Worm (Caenorhabditis elegans) whole organism, midembryonic: ENCODE data around the gene C15B12.1.

ENCODE experiments used
- T22C8.4 ChIP-seq: fragments of 200-800 bp; sonication (Bioruptor generic); IDR thresholded peaks from 2 replicates; pipeline ENCODE4 v1.3.6; 2022; ENCODE audit warnings: missing genetic modification characterization, missing compliant biosample characterization
- cog-1 ChIP-seq: sonication (generic microtip); optimal IDR thresholded peaks from 2 replicates; lab custom pipeline; 2016; ENCODE audit warnings: missing genetic modification characterization, missing compliant biosample characterization
- flt-1 ChIP-seq: fragments of 200-800 bp; sonication (Bioruptor generic); IDR thresholded peaks from 2 replicates; pipeline ENCODE4 v1.3.6; 2022; ENCODE audit warnings: missing genetic modification characterization, missing compliant biosample characterization
- klf-2 ChIP-seq: fragments of 200-800 bp; sonication (Bioruptor generic); conservative IDR thresholded peaks from 2 replicates; pipeline ENCODE4 v1.3.6; 2022; ENCODE audit warnings: missing genetic modification reagents, missing genetic modification characterization, missing compliant biosample characterization
- med-1 ChIP-seq: sonication (generic microtip); optimal IDR thresholded peaks from 2 replicates; lab custom pipeline; 2017; ENCODE audit warnings: missing genetic modification characterization, mild to moderate bottlenecking, missing compliant biosample characterization, antibody characterized with exemption, missing genetic modification reagents; ENCODE audit not compliant: insufficient read depth
- ref-1 ChIP-seq: fragments of 200-800 bp; sonication (Bioruptor generic); conservative IDR thresholded peaks from 2 replicates; pipeline ENCODE4 v1.3.6; 2022; ENCODE audit warnings: missing genetic modification reagents, missing genetic modification characterization, missing compliant biosample characterization
- tab-1 ChIP-seq: fragments of 200-800 bp; sonication (Bioruptor generic); IDR thresholded peaks from 2 replicates; pipeline ENCODE4 v1.3.6; 2022; ENCODE audit warnings: missing genetic modification characterization, missing compliant biosample characterization
- ztf-23 ChIP-seq: fragments of 200-800 bp; sonication (Bioruptor generic); IDR thresholded peaks from 2 replicates; pipeline ENCODE4 v1.3.6; 2022; ENCODE audit warnings: missing genetic modification reagents, missing genetic modification characterization, missing compliant biosample characterization
- ztf-29 ChIP-seq: fragments of 200-800 bp; sonication (Bioruptor generic); IDR thresholded peaks from 2 replicates; pipeline ENCODE4 v1.3.6; 2022; ENCODE audit warnings: missing genetic modification reagents, missing genetic modification characterization, missing compliant biosample characterization

C15B12.1 gene

DNA sequence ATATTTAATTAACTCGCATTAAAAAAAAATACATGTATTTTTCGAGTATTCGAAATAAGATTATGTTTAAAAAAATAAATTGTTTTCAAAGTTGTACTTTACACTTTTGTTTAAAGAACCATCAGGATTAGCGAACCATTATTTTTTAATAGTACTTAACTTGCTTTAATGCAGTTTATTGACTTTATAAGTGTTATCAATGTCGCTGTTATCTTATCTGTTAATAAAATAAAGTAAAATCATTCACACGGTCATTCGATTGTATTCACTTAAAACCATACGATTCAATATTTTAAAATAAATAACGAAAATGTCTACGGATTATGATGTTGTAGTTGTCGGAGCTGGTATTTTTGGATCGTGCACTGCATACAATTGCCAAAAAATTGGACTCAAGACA lies at the start of gene C15B12.1:
Gene C15B12.1 (plus strand): TSS at position 271 of the 400 bp plus-strand sequence.
- no peak for TF ChIP-seq cog-1 (tag; lab: Kevin White, UChicago)

DNA sequence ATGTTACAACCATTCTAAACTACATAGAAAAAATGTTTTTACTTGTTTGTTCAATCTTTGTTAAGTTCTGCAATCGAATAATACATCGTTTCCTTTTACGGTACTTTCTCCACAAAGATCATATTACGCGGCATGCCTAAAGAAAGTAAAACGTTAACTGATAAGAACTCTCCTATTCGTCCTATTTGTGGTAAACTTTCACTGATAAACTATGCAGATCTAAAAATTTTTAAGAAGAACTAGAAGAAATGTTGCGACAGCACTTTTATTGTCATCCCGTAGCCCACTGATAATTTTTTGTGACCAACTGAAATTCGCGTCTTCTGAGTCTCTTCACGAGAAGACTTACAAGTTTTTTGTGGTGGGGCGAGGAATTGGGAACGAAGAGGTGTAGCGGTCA lies 49.5 kb upstream of the C15B12.1 start:
- TF ChIP-seq T22C8.4 (no peak), flt-1 (no peak), med-1 (GFP tag; lab: Kevin White, UChicago) (no peak), ztf-29 (no peak), klf-2 (GFP tag; lab: Robert Waterston, UW) (no peak), cog-1 (tag; lab: Kevin White, UChicago) (no peak), tab-1 (GFP tag; lab: Robert Waterston, UW) (no peak), ref-1 (no peak)

DNA sequence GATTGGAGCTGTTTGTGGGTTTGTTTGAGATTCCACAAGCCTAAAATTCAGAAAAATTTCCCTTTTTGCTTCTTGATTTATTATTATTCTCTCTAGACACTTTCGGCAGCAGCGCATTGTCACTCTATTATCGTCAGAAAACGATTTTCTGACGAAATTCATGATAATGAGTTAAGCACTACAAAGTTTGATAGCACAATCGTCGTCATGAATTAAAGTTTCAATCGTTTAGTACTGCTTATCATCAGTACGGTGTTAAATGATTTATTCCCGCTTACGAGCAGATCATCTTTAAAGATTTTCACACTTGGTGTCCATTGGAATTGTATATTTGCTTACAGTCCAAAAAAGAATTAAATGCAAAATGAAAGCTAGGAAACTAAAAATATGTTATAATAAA lies 47.1 kb upstream of the C15B12.1 start:
- TF ChIP-seq tab-1 (GFP tag; lab: Robert Waterston, UW) (no peak), ztf-29 (no peak), ref-1 (no peak), med-1 (GFP tag; lab: Kevin White, UChicago) (no peak), flt-1 (no peak)

DNA sequence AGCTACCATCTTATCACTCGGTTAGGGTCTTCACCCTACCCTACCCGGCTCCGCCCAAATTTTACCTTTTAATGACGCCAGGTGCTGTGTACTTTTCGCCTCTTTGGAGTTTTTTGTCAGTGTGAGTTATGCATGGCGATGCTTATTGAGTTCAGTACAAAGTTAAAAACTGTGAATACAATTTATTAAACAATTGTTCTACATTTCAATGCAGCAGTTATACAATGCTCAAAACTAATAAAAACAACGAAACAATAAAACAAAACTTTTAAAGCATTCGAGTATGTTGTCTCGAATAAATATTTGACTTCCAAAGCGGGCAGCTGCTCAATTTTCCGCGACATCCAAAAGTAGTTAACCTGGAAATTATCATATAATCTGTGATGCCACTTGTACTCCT lies 46.1 kb upstream of the C15B12.1 start, which contains the start of gene ctsa-2:
Gene ctsa-2 (minus strand): TSS at position 101 of the 400 bp plus-strand sequence.
- TF ChIP-seq ztf-29, result no peak
- TF ChIP-seq T22C8.4, result no peak
- no peak for TF ChIP-seq tab-1 (GFP tag; lab: Robert Waterston, UW)
- no peak for TF ChIP-seq klf-2 (GFP tag; lab: Robert Waterston, UW)
- TF ChIP-seq ztf-23, result no peak
- TF ChIP-seq ref-1, result no peak
- no peak for TF ChIP-seq med-1 (GFP tag; lab: Kevin White, UChicago)
- TF ChIP-seq flt-1, result no peak
- no peak for TF ChIP-seq cog-1 (tag; lab: Kevin White, UChicago)

DNA sequence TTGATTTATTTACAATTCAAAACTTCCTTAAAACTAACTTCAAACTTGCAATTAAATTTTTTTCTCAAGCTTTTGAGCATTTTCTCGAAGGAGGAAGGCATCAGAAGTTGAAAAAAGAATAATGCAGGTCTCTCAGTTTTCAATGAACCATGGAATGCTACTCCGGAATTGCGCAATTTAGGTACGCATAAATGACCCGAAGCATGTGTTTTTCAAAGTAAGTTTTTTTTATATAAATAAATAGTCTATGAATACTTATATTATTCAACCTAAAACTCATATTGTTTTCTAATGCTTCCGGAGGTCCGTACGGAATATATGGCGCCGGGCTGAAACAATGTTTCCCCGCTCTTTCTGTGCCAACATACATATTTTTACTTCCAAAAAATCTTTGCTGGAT lies 42.9 kb upstream of the C15B12.1 start, which contains the start of gene K10C2.2:
Gene K10C2.2 (minus strand): TSS at position 101 of the 400 bp plus-strand sequence.
- TF ChIP-seq T22C8.4 (no peak), klf-2 (GFP tag; lab: Robert Waterston, UW) (no peak), tab-1 (GFP tag; lab: Robert Waterston, UW) (no peak), ztf-23 (no peak), ztf-29 (no peak), flt-1 (no peak), med-1 (GFP tag; lab: Kevin White, UChicago) (no peak), cog-1 (tag; lab: Kevin White, UChicago) (no peak), ref-1 (no peak)

DNA sequence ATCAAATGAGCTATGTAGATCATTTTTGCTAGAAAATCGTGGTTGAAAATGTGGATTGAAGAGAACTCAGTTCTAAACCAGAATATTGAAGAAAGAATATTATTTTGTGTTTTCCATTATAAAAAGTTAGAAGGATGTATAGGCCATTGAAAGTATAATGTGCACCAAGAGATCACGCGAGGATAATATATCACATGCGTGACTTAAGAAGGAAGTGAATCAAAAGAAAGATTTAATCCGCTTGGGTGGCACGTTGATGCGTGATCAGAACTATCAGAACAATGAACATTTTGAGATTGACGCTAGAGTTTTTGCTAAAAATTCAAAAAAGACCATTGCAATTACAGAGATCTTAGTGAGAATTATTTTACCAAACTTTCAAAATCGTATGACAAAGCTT lies 40.8 kb upstream of the C15B12.1 start:
- TF ChIP-seq ref-1 (no peak), med-1 (GFP tag; lab: Kevin White, UChicago) (no peak), ztf-29 (no peak), klf-2 (GFP tag; lab: Robert Waterston, UW) (no peak), ztf-23 (no peak), T22C8.4 (no peak), cog-1 (tag; lab: Kevin White, UChicago) (no peak), flt-1 (no peak), tab-1 (GFP tag; lab: Robert Waterston, UW) (no peak)

DNA sequence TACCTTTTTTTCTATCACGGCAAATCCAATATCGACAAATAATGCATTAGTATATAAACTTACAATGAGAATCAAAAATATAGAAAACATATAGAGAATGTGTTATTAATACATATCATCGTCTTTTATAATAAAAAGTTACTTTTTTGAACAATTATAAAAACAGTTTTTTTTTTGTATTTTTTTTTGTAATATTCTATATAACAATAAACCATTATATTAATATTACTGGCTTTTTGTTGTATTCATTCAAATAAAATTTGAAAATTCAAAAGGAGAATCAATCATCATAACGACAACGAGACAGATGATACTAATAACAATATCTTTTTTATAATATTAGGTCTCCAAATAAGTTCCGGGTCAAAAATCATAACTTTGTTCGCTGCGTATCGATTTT lies 39.1 kb upstream of the C15B12.1 start, which contains the start of gene K10C2.8:
Gene K10C2.8 (minus strand): TSS at position 101 of the 400 bp plus-strand sequence.
- TF ChIP-seq med-1 (GFP tag; lab: Kevin White, UChicago) (no peak), cog-1 (tag; lab: Kevin White, UChicago) (no peak), ztf-23 (no peak), ztf-29 (no peak), T22C8.4 (no peak), klf-2 (GFP tag; lab: Robert Waterston, UW) (no peak), ref-1 (no peak), tab-1 (GFP tag; lab: Robert Waterston, UW) (no peak), flt-1 (no peak)

DNA sequence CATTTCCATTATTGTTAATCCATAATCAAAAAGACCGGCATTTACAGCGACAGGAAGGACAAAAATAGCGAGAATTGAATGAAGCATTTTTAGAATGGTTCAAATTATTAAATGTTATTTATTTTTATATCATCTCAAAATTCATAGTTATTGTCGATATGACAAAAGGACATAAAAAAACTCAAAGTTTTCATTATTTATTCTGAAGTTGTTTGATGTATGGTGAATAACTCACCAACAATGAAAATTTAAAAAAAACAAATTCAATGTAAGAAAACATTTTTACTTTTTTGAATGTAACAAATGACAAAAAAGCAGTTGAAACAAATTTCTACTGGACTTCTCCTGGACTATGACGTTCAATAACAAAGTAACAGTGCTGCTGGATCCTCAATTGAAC lies 36.1 kb upstream of the C15B12.1 start, which contains the start of gene K10C2.14:
Gene K10C2.14 (minus strand): TSS at position 101 of the 400 bp plus-strand sequence.
- no peak for TF ChIP-seq T22C8.4
- TF ChIP-seq ztf-23, result no peak
- no peak for TF ChIP-seq ztf-29
- no peak for TF ChIP-seq klf-2 (GFP tag; lab: Robert Waterston, UW)
- TF ChIP-seq tab-1 (GFP tag; lab: Robert Waterston, UW), result no peak
- TF ChIP-seq med-1 (GFP tag; lab: Kevin White, UChicago), result no peak
- TF ChIP-seq flt-1, result no peak
- TF ChIP-seq ref-1, result no peak
- TF ChIP-seq cog-1 (tag; lab: Kevin White, UChicago), result no peak

DNA sequence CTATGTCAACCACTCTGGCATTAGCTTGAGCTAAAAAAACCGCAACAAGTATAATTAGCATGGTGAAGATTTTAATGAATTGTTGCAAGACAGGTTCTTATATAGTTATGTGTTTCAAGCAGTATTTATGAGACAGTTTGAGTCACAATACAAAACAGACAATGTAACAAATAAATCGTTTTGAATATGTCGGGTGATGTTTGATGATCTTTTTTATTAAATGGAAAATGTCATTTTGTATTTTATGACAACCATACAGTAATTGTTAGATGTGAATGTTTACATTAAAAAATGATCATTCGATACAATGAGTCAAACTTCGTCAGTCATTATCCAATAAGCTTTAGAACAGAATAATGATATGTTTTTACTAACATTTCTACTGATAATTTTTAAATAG lies 33.2 kb upstream of the C15B12.1 start, which contains the start of gene K10C2.7:
Gene K10C2.7 (minus strand): TSS at position 101 of the 400 bp plus-strand sequence.
- TF ChIP-seq ztf-23 (no peak), flt-1 (no peak), cog-1 (tag; lab: Kevin White, UChicago) (no peak), tab-1 (GFP tag; lab: Robert Waterston, UW) (no peak), klf-2 (GFP tag; lab: Robert Waterston, UW) (no peak), med-1 (GFP tag; lab: Kevin White, UChicago) (no peak), ref-1 (no peak), T22C8.4 (no peak), ztf-29 (no peak)

DNA sequence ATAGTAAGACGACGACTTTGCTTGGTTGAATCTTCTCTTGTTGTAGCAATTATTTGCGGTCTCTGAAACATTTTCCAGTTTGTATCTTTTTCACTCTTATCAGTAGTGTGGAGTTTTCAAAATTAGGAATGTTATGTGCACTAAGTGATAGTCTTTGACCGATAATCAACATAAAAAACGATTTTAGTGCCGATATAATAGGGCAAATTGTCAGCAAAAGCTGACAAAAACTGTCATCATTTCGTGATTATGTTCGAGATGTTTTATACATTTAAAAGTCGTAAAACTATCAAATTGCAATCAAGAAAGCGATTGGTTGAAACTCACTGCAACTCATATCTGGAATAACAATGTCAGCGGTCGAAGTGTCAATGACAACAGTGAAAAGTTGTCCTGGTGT lies 31.4 kb upstream of the C15B12.1 start:
- TF ChIP-seq ref-1 (no peak), ztf-29 (no peak)

DNA sequence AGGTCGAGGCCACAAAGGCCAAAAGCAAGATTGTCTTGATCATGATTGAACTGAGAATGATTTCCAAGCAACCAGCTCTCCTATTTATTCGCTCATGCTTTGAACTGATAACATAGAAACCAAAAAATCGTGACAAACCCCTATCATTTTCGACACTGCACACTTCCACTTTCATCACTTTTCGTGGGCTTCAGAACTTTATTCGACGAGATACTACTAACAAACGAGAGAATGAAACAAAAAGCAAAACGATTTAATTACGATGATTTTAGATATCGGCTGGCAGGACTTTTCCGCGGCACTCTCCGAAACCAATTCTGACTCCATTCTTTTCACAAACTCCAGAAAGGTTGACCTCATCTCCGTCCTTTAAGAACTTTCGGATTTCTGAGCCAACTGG lies 30.0 kb upstream of the C15B12.1 start, which contains the start of gene asp-14:
Gene asp-14 (minus strand): TSS at position 101 of the 400 bp plus-strand sequence.
- TF ChIP-seq cog-1 (tag; lab: Kevin White, UChicago), result no peak
- TF ChIP-seq klf-2 (GFP tag; lab: Robert Waterston, UW), result no peak
- TF ChIP-seq ztf-29, result no peak
- TF ChIP-seq ref-1, result no peak
- TF ChIP-seq flt-1, result no peak
- no peak for TF ChIP-seq T22C8.4
